Worm (Caenorhabditis elegans) whole organism, L1 larva: ENCODE measurements around the gene clc-13.

Source experiments
- C16A3.4 ChIP-seq: fragments of 150-350 bp; optimal IDR thresholded peaks from 2 replicates; lab custom pipeline; 2014; ENCODE audit warnings: missing biosample characterization, missing genetic modification characterization
- aly-2 ChIP-seq: fragments of 150-350 bp; optimal IDR thresholded peaks from 2 replicates; lab custom pipeline; 2014; ENCODE audit warnings: missing biosample characterization, missing genetic modification characterization
- ceh-8 ChIP-seq: fragments of 200-800 bp; sonication (Bioruptor generic); optimal IDR thresholded peaks from 2 replicates; lab custom pipeline; 2018; ENCODE audit warnings: mild to moderate bottlenecking, missing genetic modification characterization, moderate library complexity, missing compliant biosample characterization
- ces-1 ChIP-seq: fragments of 150-350 bp; optimal IDR thresholded peaks from 2 replicates; lab custom pipeline; 2014; ENCODE audit warnings: missing biosample characterization, missing genetic modification reagents, missing genetic modification characterization
- dpl-1 ChIP-seq, 3 experiments: fragments of 150-350 bp in 2 of 3; sonication (generic microtip) in 1 of 3; optimal IDR thresholded peaks; 2 replicates each; lab custom pipeline; 2014 to 2017; ENCODE audit warnings: missing biosample characterization in 3 of 3, missing genetic modification characterization in 3 of 3, missing genetic modification reagents in 3 of 3
- dsc-1 ChIP-seq: sonication (generic microtip); optimal IDR thresholded peaks from 2 replicates; lab custom pipeline; 2016; ENCODE audit warnings: mild to moderate bottlenecking, missing genetic modification characterization, missing compliant biosample characterization
- efl-1 ChIP-seq, 4 experiments: fragments of 150-350 bp; optimal IDR thresholded peaks in 3 of 4; peaks in 1 of 4; 1 replicate in 1 of 4; 2 replicates in 3 of 4; lab custom pipeline; 2014; ENCODE audit warnings: missing biosample characterization in 2 of 4, missing genetic modification characterization in 2 of 4, missing genetic modification reagents in 2 of 4
- elt-3 ChIP-seq, 6 experiments: fragments of 150-350 bp in 1 of 6; sonication (generic microtip); optimal IDR thresholded peaks; 2 replicates each; lab custom pipeline; 2017 to 2018; ENCODE audit warnings: missing biosample characterization in 6 of 6, missing genetic modification characterization in 6 of 6, inconsistent platforms in 1 of 6
- ets-5 ChIP-seq: fragments of 200-800 bp; sonication (Bioruptor generic); IDR thresholded peaks from 2 replicates; pipeline ENCODE4 v1.3.6; 2022; ENCODE audit warnings: missing genetic modification characterization, missing compliant biosample characterization
- fkh-10 ChIP-seq: sonication (generic microtip); optimal IDR thresholded peaks from 2 replicates; lab custom pipeline; 2017; ENCODE audit warnings: missing biosample characterization, missing genetic modification reagents, missing genetic modification characterization
- fkh-8 ChIP-seq: sonication (generic microtip); optimal IDR thresholded peaks from 2 replicates; lab custom pipeline; 2016; ENCODE audit warnings: mild to moderate bottlenecking, missing genetic modification characterization, missing compliant biosample characterization
- fos-1 ChIP-seq: fragments of 150-350 bp; optimal IDR thresholded peaks from 2 replicates; lab custom pipeline; 2014; ENCODE audit warnings: missing biosample characterization, missing genetic modification characterization
- grh-1 ChIP-seq: fragments of 200-800 bp; sonication (Bioruptor generic); IDR thresholded peaks from 2 replicates; pipeline ENCODE4 v1.3.6; 2022; ENCODE audit warnings: missing genetic modification reagents, missing genetic modification characterization, missing compliant biosample characterization
- isw-1 ChIP-seq: fragments of 200-800 bp; sonication (Bioruptor generic); IDR thresholded peaks from 2 replicates; pipeline ENCODE4 v1.3.6; 2022; ENCODE audit warnings: missing genetic modification characterization, missing compliant biosample characterization
- jun-1 ChIP-seq: fragments of 150-350 bp; optimal IDR thresholded peaks from 2 replicates; lab custom pipeline; 2014; ENCODE audit warnings: missing biosample characterization, missing genetic modification reagents, missing genetic modification characterization
- lin-13 ChIP-seq: fragments of 150-350 bp; optimal IDR thresholded peaks from 2 replicates; lab custom pipeline; 2014; ENCODE audit warnings: missing biosample characterization, missing genetic modification reagents, missing genetic modification characterization
- mdl-1 ChIP-seq, 2 experiments: fragments of 150-350 bp; optimal IDR thresholded peaks; 2 replicates each; lab custom pipeline; 2014 to 2017; ENCODE audit warnings: missing biosample characterization in 2 of 2, missing genetic modification characterization in 2 of 2, inconsistent platforms in 1 of 2
- mef-2 ChIP-seq: fragments of 150-350 bp; optimal IDR thresholded peaks from 2 replicates; lab custom pipeline; 2014; ENCODE audit warnings: missing biosample characterization, missing genetic modification characterization
- mep-1 ChIP-seq: fragments of 150-350 bp; optimal IDR thresholded peaks from 2 replicates; lab custom pipeline; 2014; ENCODE audit warnings: missing biosample characterization, missing genetic modification characterization
- nhr-11 ChIP-seq: fragments of 150-350 bp; optimal IDR thresholded peaks from 2 replicates; lab custom pipeline; 2014; ENCODE audit warnings: missing biosample characterization, missing genetic modification characterization
- nhr-12 ChIP-seq: sonication (generic microtip); optimal IDR thresholded peaks from 2 replicates; lab custom pipeline; 2017; ENCODE audit warnings: missing biosample characterization, missing genetic modification characterization
- nhr-20 ChIP-seq: sonication (generic microtip); optimal IDR thresholded peaks from 2 replicates; lab custom pipeline; 2016; ENCODE audit warnings: mild to moderate bottlenecking, missing genetic modification characterization, missing compliant biosample characterization
- nhr-237 ChIP-seq: fragments of 150-350 bp; optimal IDR thresholded peaks from 2 replicates; lab custom pipeline; 2014; ENCODE audit warnings: missing biosample characterization, missing genetic modification characterization
- nhr-28 ChIP-seq: fragments of 150-350 bp; optimal IDR thresholded peaks from 2 replicates; lab custom pipeline; 2014; ENCODE audit warnings: missing biosample characterization, missing genetic modification characterization
- nhr-47 ChIP-seq: sonication (generic microtip); optimal IDR thresholded peaks from 2 replicates; lab custom pipeline; 2016; ENCODE audit warnings: mild to moderate bottlenecking, missing genetic modification characterization, moderate library complexity, missing compliant biosample characterization
- nhr-71 ChIP-seq: sonication (generic microtip); optimal IDR thresholded peaks from 2 replicates; lab custom pipeline; 2016; ENCODE audit warnings: mild to moderate bottlenecking, missing genetic modification characterization, moderate library complexity, missing compliant biosample characterization
- nhr-76 ChIP-seq: sonication (generic microtip); optimal IDR thresholded peaks from 2 replicates; lab custom pipeline; 2017; ENCODE audit warnings: missing biosample characterization, missing genetic modification characterization
- nhr-77 ChIP-seq: fragments of 150-350 bp; optimal IDR thresholded peaks from 2 replicates; lab custom pipeline; 2014; ENCODE audit warnings: missing biosample characterization, missing genetic modification characterization
- pag-3 ChIP-seq: sonication (generic microtip); optimal IDR thresholded peaks from 2 replicates; lab custom pipeline; 2017; ENCODE audit warnings: missing genetic modification characterization, mild to moderate bottlenecking, missing compliant biosample characterization, antibody characterized with exemption, borderline replicate concordance; ENCODE audit not compliant: insufficient read depth
- snpc-4 ChIP-seq: fragments of 150-350 bp; optimal IDR thresholded peaks from 2 replicates; lab custom pipeline; 2014; ENCODE audit warnings: missing biosample characterization, missing genetic modification characterization
- sptf-1 ChIP-seq: fragments of 150-350 bp; optimal IDR thresholded peaks from 2 replicates; lab custom pipeline; 2014; ENCODE audit warnings: missing biosample characterization, missing genetic modification characterization
- sup-37 ChIP-seq: fragments of 200-800 bp; sonication (Bioruptor generic); optimal IDR thresholded peaks from 2 replicates; lab custom pipeline; 2018; ENCODE audit warnings: mild to moderate bottlenecking, missing genetic modification characterization, missing compliant biosample characterization
- unc-130 ChIP-seq: fragments of 150-350 bp; optimal IDR thresholded peaks from 2 replicates; lab custom pipeline; 2017; ENCODE audit warnings: missing biosample characterization, missing genetic modification characterization, inconsistent platforms
- unc-62 ChIP-seq: fragments of 150-350 bp; optimal IDR thresholded peaks from 2 replicates; lab custom pipeline; 2014; ENCODE audit warnings: missing biosample characterization, missing genetic modification reagents, missing genetic modification characterization
- unc-98 ChIP-seq: fragments of 200-800 bp; sonication (Bioruptor generic); IDR thresholded peaks from 2 replicates; pipeline ENCODE4 v1.3.6; 2022; ENCODE audit warnings: missing genetic modification characterization, missing compliant biosample characterization
- vab-15 ChIP-seq: sonication (generic microtip); optimal IDR thresholded peaks from 2 replicates; lab custom pipeline; 2017; ENCODE audit warnings: missing genotype, mild to moderate bottlenecking, missing genetic modification characterization, missing compliant biosample characterization
- xbp-1 ChIP-seq: sonication (generic microtip); optimal IDR thresholded peaks from 2 replicates; lab custom pipeline; 2016; ENCODE audit warnings: missing genetic modification characterization, missing compliant biosample characterization
- zip-4 ChIP-seq: fragments of 200-800 bp; sonication (Bioruptor generic); optimal IDR thresholded peaks from 2 replicates; lab custom pipeline; 2018; ENCODE audit warnings: mild to moderate bottlenecking, missing genetic modification characterization, moderate library complexity, missing compliant biosample characterization
- ztf-4 ChIP-seq: fragments of 150-350 bp; optimal IDR thresholded peaks from 2 replicates; lab custom pipeline; 2014; ENCODE audit warnings: missing biosample characterization, missing genetic modification characterization

Gene clc-13

DNA sequence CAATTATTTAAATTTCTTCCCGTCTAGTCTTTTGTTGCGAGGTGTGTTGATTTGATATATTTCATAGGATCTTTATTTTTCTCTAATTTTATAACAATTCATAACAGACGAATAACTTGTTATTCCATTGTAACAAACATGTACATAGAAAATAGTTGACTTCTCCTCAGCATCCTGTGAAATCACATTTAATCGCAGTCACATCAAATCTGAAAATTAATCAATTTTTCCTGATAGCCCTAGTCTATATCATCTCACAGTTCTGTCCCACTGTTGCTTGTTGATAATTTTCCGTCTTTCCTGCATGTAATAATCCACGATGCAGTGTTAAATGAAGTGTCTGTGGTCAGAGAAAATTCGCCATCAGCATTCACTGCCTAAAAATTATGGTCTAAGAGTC is 26.4 kb upstream of the clc-13 start:
- TF ChIP-seq sup-37 (GFP tag; lab: Kevin White, UChicago) = no peak
- TF ChIP-seq mep-1 = no peak
- TF ChIP-seq sptf-1 (tag; lab: Kevin White, UChicago) = no peak
- no peak for TF ChIP-seq C16A3.4 (tag; lab: Kevin White, UChicago)
- TF ChIP-seq ces-1 (GFP tag; lab: Kevin White, UChicago) = no peak
- TF ChIP-seq isw-1 = no peak
- no peak for TF ChIP-seq aly-2
- TF ChIP-seq mef-2 = no peak
- TF ChIP-seq nhr-12 (tag; lab: Kevin White, UChicago) = no peak
- TF ChIP-seq nhr-237 (tag; lab: Kevin White, UChicago) = no peak
- TF ChIP-seq lin-13 = no peak
- no peak for TF ChIP-seq ztf-4
- no peak for TF ChIP-seq grh-1 (GFP tag; lab: Robert Waterston, UW)
- TF ChIP-seq fkh-10 (GFP tag; lab: Kevin White, UChicago) = no peak
- TF ChIP-seq mdl-1 (tag; optimal IDR thresholded peaks at IDR 0.05; lab: Kevin White, UChicago) = no peak

DNA sequence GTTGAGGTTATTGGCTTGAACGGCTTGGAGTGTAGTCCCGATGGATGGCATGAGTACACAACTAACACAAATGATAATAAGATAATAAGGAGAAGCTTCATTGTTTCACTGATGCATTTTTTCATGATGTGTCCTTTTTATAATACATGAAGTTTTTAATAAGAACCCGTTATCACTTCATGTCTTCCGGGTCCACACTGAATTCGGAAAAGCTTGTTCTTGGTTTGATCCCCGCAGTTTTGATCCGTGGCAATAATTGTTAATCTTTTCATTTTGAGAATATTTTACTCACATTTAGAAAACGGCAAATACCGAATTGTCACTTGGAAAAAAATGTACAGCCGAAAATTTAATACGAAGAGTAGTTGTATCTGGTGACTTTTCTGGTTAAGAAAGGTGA is 25.6 kb upstream of the clc-13 start, which contains the start of gene Y102A5C.27:
Y102A5C.27 (minus strand) TSS at position 101 of the 400 bp plus-strand sequence.
- no peak for TF ChIP-seq fkh-8 (tag; lab: Kevin White, UChicago)
- TF ChIP-seq nhr-76 (tag; lab: Kevin White, UChicago) = no peak
- no peak for TF ChIP-seq nhr-28
- TF ChIP-seq unc-62 (GFP tag; lab: Kevin White, UChicago) = no peak
- no peak for TF ChIP-seq unc-98 (GFP tag; lab: Robert Waterston, UW)
- no peak for TF ChIP-seq nhr-71 (tag; lab: Kevin White, UChicago)
- no peak for TF ChIP-seq aly-2
- no peak for TF ChIP-seq ceh-8 (GFP tag; lab: Kevin White, UChicago)
- no peak for TF ChIP-seq vab-15
- TF ChIP-seq pag-3 (tag; lab: Kevin White, UChicago) = no peak
- TF ChIP-seq efl-1 (optimal IDR thresholded peaks at IDR 0.05; lab: Kevin White, UChicago) = no peak
- TF ChIP-seq efl-1 (GFP tag; optimal IDR thresholded peaks at IDR 0.05 in 1 of 2; lab: Kevin White, UChicago) = no peak
- no peak for TF ChIP-seq dsc-1 (tag; lab: Kevin White, UChicago)

DNA sequence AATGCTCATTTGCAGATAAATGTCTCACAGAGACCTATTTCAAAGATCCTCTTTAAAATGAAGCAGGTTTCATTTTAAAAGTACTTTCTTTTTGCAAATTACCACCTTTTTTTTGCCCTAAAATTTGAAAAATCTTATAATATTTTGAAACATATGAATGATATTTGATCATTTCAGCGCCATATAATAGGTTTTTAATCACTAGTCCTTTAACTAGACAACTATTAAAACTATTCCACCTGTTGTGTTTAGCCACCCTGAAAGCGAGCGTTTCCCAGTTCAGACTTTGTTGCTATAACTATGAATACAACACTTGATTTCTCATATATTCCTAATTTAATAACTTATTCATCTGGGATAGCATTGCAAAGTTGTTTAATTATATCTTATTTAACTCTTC is 22.5 kb upstream of the clc-13 start, which contains the start of gene srz-95:
srz-95 (plus strand) TSS at position 301 of the 400 bp plus-strand sequence.
- TF ChIP-seq fos-1 (tag; lab: Kevin White, UChicago) (no peak), nhr-12 (tag; lab: Kevin White, UChicago) (no peak), zip-4 (GFP tag; lab: Kevin White, UChicago) (no peak), unc-130 (no peak), nhr-20 (tag; lab: Kevin White, UChicago) (no peak), xbp-1 (tag; lab: Kevin White, UChicago) (no peak), mdl-1 (tag; optimal IDR thresholded peaks at IDR 0.05; lab: Kevin White, UChicago) (no peak), ceh-8 (GFP tag; lab: Kevin White, UChicago) (no peak), dpl-1 (GFP tag; optimal IDR thresholded peaks at IDR 0.05; lab: Kevin White, UChicago) (no peak), nhr-77 (no peak), ets-5 (GFP tag; lab: Robert Waterston, UW) (no peak), nhr-11 (no peak), ztf-4 (no peak), snpc-4 (tag; lab: Kevin White, UChicago) (no peak), elt-3 (tag; optimal IDR thresholded peaks at IDR 0.05; lab: Kevin White, UChicago) (no peak), unc-98 (GFP tag; lab: Robert Waterston, UW) (no peak), unc-62 (GFP tag; lab: Kevin White, UChicago) (no peak), jun-1 (tag; lab: Kevin White, UChicago) (no peak), efl-1 (optimal IDR thresholded peaks at IDR 0.05; lab: Kevin White, UChicago) (no peak), efl-1 (GFP tag; optimal IDR thresholded peaks at IDR 0.05 in 1 of 2; lab: Kevin White, UChicago) (no peak), nhr-47 (tag; lab: Kevin White, UChicago) (no peak)
